Fruit fly (Drosophila melanogaster) whole organism, embryonic: ENCODE measurements around the gene CG46304.
A peak's percentile ranks its signal among the peaks of the same experiment; 100 is the strongest.

Source experiments
- B-H1 ChIP-seq: fragments of 200-800 bp; sonication (Bioruptor generic); IDR thresholded peaks from 3 replicates; pipeline ENCODE4 v1.3.6; 2022; ENCODE audit warnings: missing biosample characterization, missing genetic modification characterization
- CG10654 ChIP-seq: fragments of 200-800 bp; sonication (Bioruptor generic); optimal IDR thresholded peaks from 2 replicates; lab custom pipeline; 2016; ENCODE audit warnings: missing biosample characterization, missing genetic modification characterization
- CG11398 ChIP-seq: fragments of 200-800 bp; sonication (Bioruptor generic); optimal IDR thresholded peaks from 2 replicates; lab custom pipeline; 2016; ENCODE audit warnings: missing biosample characterization, missing genetic modification characterization
- CG12391 ChIP-seq: fragments of 200-800 bp; sonication (Bioruptor generic); optimal IDR thresholded peaks from 3 replicates; lab custom pipeline; 2018; ENCODE audit warnings: missing biosample characterization, mild to moderate bottlenecking, missing genetic modification characterization, moderate library complexity
- CG15269 ChIP-seq: fragments of 200-800 bp; sonication (Bioruptor generic); optimal IDR thresholded peaks from 2 replicates; lab custom pipeline; 2018; ENCODE audit warnings: missing biosample characterization, mild to moderate bottlenecking, missing genetic modification characterization, moderate library complexity
- CG1647 ChIP-seq: fragments of 200-800 bp; sonication (Bioruptor generic); optimal IDR thresholded peaks from 3 replicates; lab custom pipeline; 2016; ENCODE audit warnings: missing biosample characterization, missing genetic modification characterization
- CG17568 ChIP-seq: fragments of 200-800 bp; sonication (Bioruptor generic); optimal IDR thresholded peaks from 2 replicates; lab custom pipeline; 2018; ENCODE audit warnings: missing biosample characterization, mild to moderate bottlenecking, missing genetic modification characterization, moderate library complexity
- CG1792 ChIP-seq: fragments of 200-800 bp; sonication (Bioruptor generic); optimal IDR thresholded peaks from 2 replicates; lab custom pipeline; 2016; ENCODE audit warnings: missing biosample characterization, missing genetic modification characterization
- CG2116 ChIP-seq: fragments of 200-800 bp; sonication (Bioruptor generic); optimal IDR thresholded peaks from 3 replicates; lab custom pipeline; 2018; ENCODE audit warnings: missing biosample characterization, mild to moderate bottlenecking, missing genetic modification characterization
- CG2202 ChIP-seq: fragments of 200-800 bp; sonication (Bioruptor generic); optimal IDR thresholded peaks from 2 replicates; lab custom pipeline; 2018; ENCODE audit warnings: missing biosample characterization, mild to moderate bottlenecking, missing genetic modification characterization
- CG32767 ChIP-seq: fragments of 200-800 bp; sonication (Bioruptor generic); IDR thresholded peaks from 2 replicates; pipeline ENCODE4 v1.3.6; 2022; ENCODE audit warnings: missing biosample characterization, missing genetic modification characterization
- CG33213 ChIP-seq: fragments of 200-800 bp; sonication (Bioruptor generic); optimal IDR thresholded peaks from 3 replicates; lab custom pipeline; 2016; ENCODE audit warnings: missing biosample characterization, missing genetic modification characterization
- CG33557 ChIP-seq: fragments of 200-800 bp; sonication (Bioruptor generic); optimal IDR thresholded peaks from 2 replicates; lab custom pipeline; 2019; ENCODE audit warnings: missing biosample characterization, mild to moderate bottlenecking, missing genetic modification characterization, moderate library complexity
- CG6272 ChIP-seq: fragments of 200-800 bp; sonication (Bioruptor generic); IDR thresholded peaks from 2 replicates; pipeline ENCODE4 v1.3.6; 2022; ENCODE audit warnings: missing biosample characterization, missing genetic modification characterization
- CG7357 ChIP-seq: fragments of 200-800 bp; sonication (Bioruptor generic); IDR thresholded peaks from 3 replicates; pipeline ENCODE4 v1.3.6; 2022; ENCODE audit warnings: missing biosample characterization, missing genetic modification characterization
- CG8290 ChIP-seq, 3 experiments: fragments of 200-800 bp; sonication (Bioruptor generic); optimal IDR thresholded peaks; 2 replicates each; lab custom pipeline; 2016 to 2019; ENCODE audit warnings: missing biosample characterization in 3 of 3, missing genetic modification characterization in 3 of 3, mild to moderate bottlenecking in 2 of 3, moderate library complexity in 1 of 3
- CG8359 ChIP-seq: fragments of 200-800 bp; sonication (Bioruptor generic); optimal IDR thresholded peaks from 2 replicates; lab custom pipeline; 2017; ENCODE audit warnings: missing biosample characterization, mild to moderate bottlenecking, missing genetic modification characterization, borderline replicate concordance
- CTCF ChIP-seq: fragments of 200-800 bp; sonication (Bioruptor generic); optimal IDR thresholded peaks from 2 replicates; lab custom pipeline; 2017; ENCODE audit warnings: missing biosample characterization, mild to moderate bottlenecking, missing genetic modification characterization, moderate library complexity
- Deaf1 ChIP-seq: fragments of 200-800 bp; optimal IDR thresholded peaks from 3 replicates; lab custom pipeline; 2019; ENCODE audit warnings: missing biosample characterization, mild to moderate bottlenecking, missing genetic modification characterization, moderate library complexity
- Doc3 ChIP-seq: fragments of 200-800 bp; sonication (Bioruptor generic); IDR thresholded peaks from 3 replicates; pipeline ENCODE4 v1.3.6; 2022; ENCODE audit warnings: missing biosample characterization, missing genetic modification characterization; ENCODE audit not compliant: partially characterized antibody
- Elba2 ChIP-seq: fragments of 200-800 bp; sonication (Bioruptor generic); optimal IDR thresholded peaks from 3 replicates; lab custom pipeline; 2016; ENCODE audit warnings: missing biosample characterization, missing genetic modification characterization
- Hey ChIP-seq: fragments of 200-800 bp; sonication (Bioruptor generic); optimal IDR thresholded peaks from 3 replicates; lab custom pipeline; 2018; ENCODE audit warnings: missing biosample characterization, mild to moderate bottlenecking, missing genetic modification characterization
- HmgD ChIP-seq: fragments of 200-800 bp; sonication (Bioruptor generic); optimal IDR thresholded peaks from 3 replicates; lab custom pipeline; 2016; ENCODE audit warnings: missing biosample characterization, missing genetic modification characterization
- Side ChIP-seq: fragments of 200-800 bp; sonication (Bioruptor generic); optimal IDR thresholded peaks from 2 replicates; lab custom pipeline; 2016; ENCODE audit warnings: missing biosample characterization, missing genetic modification characterization
- abd-A ChIP-seq: fragments of 200-800 bp; sonication (Bioruptor generic); optimal IDR thresholded peaks from 3 replicates; lab custom pipeline; 2019; ENCODE audit warnings: missing biosample characterization, mild to moderate bottlenecking, missing genetic modification characterization, moderate library complexity
- bcd ChIP-seq: fragments of 200-800 bp; sonication (Bioruptor generic); optimal IDR thresholded peaks from 2 replicates; lab custom pipeline; 2017; ENCODE audit warnings: missing biosample characterization, mild to moderate bottlenecking, missing genetic modification characterization
- bsh ChIP-seq, 2 experiments: fragments of 200-800 bp; sonication (Bioruptor generic); optimal IDR thresholded peaks; 2 replicates each; lab custom pipeline; 2017 to 2018; ENCODE audit warnings: mild to moderate bottlenecking in 2 of 2, missing biosample characterization in 2 of 2, missing genetic modification characterization in 2 of 2, moderate library complexity in 1 of 2
- chinmo ChIP-seq: fragments of 200-800 bp; sonication (Bioruptor generic); IDR thresholded peaks from 4 replicates; pipeline ENCODE4 v1.3.6; 2022; ENCODE audit warnings: missing biosample characterization, missing genetic modification characterization; ENCODE audit not compliant: partially characterized antibody
- crol ChIP-seq: fragments of 200-800 bp; sonication (Bioruptor generic); IDR thresholded peaks from 2 replicates; pipeline ENCODE4 v1.3.6; 2022; ENCODE audit warnings: missing biosample characterization, missing genetic modification characterization
- cwo ChIP-seq: fragments of 200-800 bp; sonication (Bioruptor generic); optimal IDR thresholded peaks from 3 replicates; lab custom pipeline; 2017; ENCODE audit warnings: missing biosample characterization, missing genetic modification characterization, mild to moderate bottlenecking, moderate library complexity, missing genetic modification reagents
- disco-r ChIP-seq: fragments of 200-800 bp; sonication (Bioruptor generic); optimal IDR thresholded peaks from 2 replicates; lab custom pipeline; 2016; ENCODE audit warnings: missing biosample characterization, missing genetic modification characterization
- dmrt11E ChIP-seq: fragments of 200-800 bp; sonication (Bioruptor generic); optimal IDR thresholded peaks from 3 replicates; lab custom pipeline; 2018; ENCODE audit warnings: missing biosample characterization, mild to moderate bottlenecking, missing genetic modification characterization, moderate library complexity
- fd3F ChIP-seq: fragments of 200-800 bp; sonication (Bioruptor generic); optimal IDR thresholded peaks from 2 replicates; lab custom pipeline; 2018; ENCODE audit warnings: missing biosample characterization, mild to moderate bottlenecking, missing genetic modification characterization, moderate library complexity
- fru ChIP-seq: fragments of >200 bp; optimal IDR thresholded peaks from 2 replicates; lab custom pipeline; 2017
- fu2 ChIP-seq: fragments of 200-800 bp; sonication (Bioruptor generic); optimal IDR thresholded peaks from 2 replicates; lab custom pipeline; 2016; ENCODE audit warnings: missing biosample characterization, missing genetic modification characterization
- ham ChIP-seq: fragments of 200-800 bp; sonication (Bioruptor generic); IDR thresholded peaks from 2 replicates; pipeline ENCODE4 v1.3.6; 2022; ENCODE audit warnings: missing biosample characterization, missing genetic modification characterization
- hbn ChIP-seq: fragments of 200-800 bp; sonication (Bioruptor generic); IDR thresholded peaks from 2 replicates; pipeline ENCODE4 v1.3.6; 2022; ENCODE audit warnings: missing biosample characterization, missing genetic modification characterization; ENCODE audit not compliant: partially characterized antibody
- ind ChIP-seq: fragments of 200-800 bp; sonication (Bioruptor generic); optimal IDR thresholded peaks from 3 replicates; lab custom pipeline; 2016; ENCODE audit warnings: missing biosample characterization, missing genetic modification characterization
- insv ChIP-seq, 2 experiments: fragments of 200-800 bp; sonication (Bioruptor generic); optimal IDR thresholded peaks; 3 replicates each; lab custom pipeline; 2016 to 2018; ENCODE audit warnings: missing biosample characterization in 2 of 2, missing genetic modification characterization in 2 of 2
- ken ChIP-seq: fragments of 200-800 bp; sonication (Bioruptor generic); IDR thresholded peaks from 3 replicates; pipeline ENCODE4 v1.3.6; 2022; ENCODE audit warnings: missing biosample characterization, missing genetic modification characterization
- kni ChIP-seq: fragments of 200-800 bp; sonication (Bioruptor generic); optimal IDR thresholded peaks from 3 replicates; lab custom pipeline; 2017; ENCODE audit warnings: mild to moderate bottlenecking, missing biosample characterization, missing genetic modification reagents, missing genetic modification characterization
- nau ChIP-seq: fragments of 200-800 bp; sonication (Bioruptor generic); optimal IDR thresholded peaks from 3 replicates; lab custom pipeline; 2017; ENCODE audit warnings: missing biosample characterization, mild to moderate bottlenecking, missing genetic modification characterization, missing genetic modification reagents
- otp ChIP-seq: fragments of 200-800 bp; sonication (Bioruptor generic); IDR thresholded peaks from 3 replicates; pipeline ENCODE4, ENCODE4 v1.3.6; 2022; ENCODE audit warnings: missing biosample characterization, missing genetic modification characterization
- pzg ChIP-seq: fragments of 200-800 bp; sonication (Bioruptor generic); optimal IDR thresholded peaks from 3 replicates; lab custom pipeline; 2018; ENCODE audit warnings: missing biosample characterization, mild to moderate bottlenecking, missing genetic modification characterization, moderate library complexity
- sc ChIP-seq, 3 experiments: fragments of >200 bp in 2 of 3; fragments of 200-800 bp in 1 of 3; sonication (Bioruptor generic) in 1 of 3; optimal IDR thresholded peaks; 2 replicates in 2 of 3; 3 replicates in 1 of 3; lab custom pipeline; 2017; ENCODE audit warnings: mild to moderate bottlenecking in 1 of 3, missing biosample characterization in 1 of 3, missing genetic modification characterization in 1 of 3, missing genetic modification reagents in 1 of 3
- shn ChIP-seq: fragments of 200-800 bp; sonication (Bioruptor generic); optimal IDR thresholded peaks from 3 replicates; lab custom pipeline; 2016; ENCODE audit warnings: missing biosample characterization, missing genetic modification characterization
- tll ChIP-seq, 2 experiments: fragments of 200-800 bp in 1 of 2; fragments of >200 bp in 1 of 2; sonication (Bioruptor generic) in 1 of 2; optimal IDR thresholded peaks; 2 replicates each; lab custom pipeline; 2017 to 2019; ENCODE audit warnings: missing biosample characterization in 2 of 2, missing genetic modification characterization in 2 of 2, mild to moderate bottlenecking in 1 of 2, moderate library complexity in 1 of 2
- twi ChIP-seq: fragments of 200-800 bp; optimal IDR thresholded peaks from 2 replicates; lab custom pipeline; 2019; ENCODE audit warnings: missing biosample characterization, mild to moderate bottlenecking, missing genetic modification characterization, moderate library complexity
- yki ChIP-seq: fragments of >200 bp; optimal IDR thresholded peaks from 3 replicates; lab custom pipeline; 2018
- zen2 ChIP-seq: fragments of 200-800 bp; sonication (Bioruptor generic); IDR thresholded peaks from 3 replicates; pipeline ENCODE4 v1.3.6; 2022; ENCODE audit warnings: missing biosample characterization, missing genetic modification characterization; ENCODE audit not compliant: partially characterized antibody
- zf30C ChIP-seq: fragments of 200-800 bp; sonication (Bioruptor generic); optimal IDR thresholded peaks from 3 replicates; lab custom pipeline; 2018; ENCODE audit warnings: missing biosample characterization, mild to moderate bottlenecking, missing genetic modification characterization

Gene CG46304

DNA sequence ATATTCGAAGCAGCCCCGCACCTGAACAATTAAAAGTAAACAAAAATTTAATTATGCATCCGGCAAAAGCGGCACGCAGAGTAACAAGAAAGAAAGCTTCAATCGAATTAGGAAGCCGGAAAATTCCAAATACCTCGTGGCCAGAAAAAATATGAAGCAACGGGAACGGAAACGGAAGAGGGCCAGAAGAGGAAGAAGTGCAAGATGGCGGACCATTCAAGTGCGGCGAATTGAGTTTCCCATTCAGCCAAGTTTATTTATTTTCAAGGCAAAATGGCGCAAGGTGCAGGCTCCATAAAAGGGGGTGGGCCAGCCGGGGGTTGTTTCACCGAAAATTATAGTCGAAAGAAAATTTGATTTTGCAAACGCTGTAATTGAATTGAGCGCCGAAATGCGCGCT lies 11.5 kb upstream of the CG46304 start (continued):
- no peak for TF ChIP-seq CG33213
- TF ChIP-seq CG2116 (GFP tag; lab: Kevin White, UChicago), result peak; percentile 3
- no peak for TF ChIP-seq CG2202
- no peak for TF ChIP-seq crol
- TF ChIP-seq CG6272 (GFP tag; lab: Robert Waterston, UW), result no peak
- TF ChIP-seq ham (GFP tag; lab: Robert Waterston, UW), result no peak
- no peak for TF ChIP-seq fru (lab: Kevin White, UChicago)
- no peak for TF ChIP-seq hbn (GFP tag; lab: Robert Waterston, UW)
- TF ChIP-seq CG1647 (GFP tag; lab: Kevin White, UChicago), result no peak
- TF ChIP-seq shn (GFP tag; lab: Kevin White, UChicago), result no peak
- no peak for TF ChIP-seq Elba2
- TF ChIP-seq CG7357, result no peak
- no peak for TF ChIP-seq CG11398 (GFP tag; lab: Kevin White, UChicago)
- TF ChIP-seq fu2 (GFP tag; lab: Kevin White, UChicago), result no peak
- TF ChIP-seq fd3F (GFP tag; lab: Kevin White, UChicago), result no peak
- TF ChIP-seq CG12391, result no peak
- TF ChIP-seq insv (GFP tag; optimal IDR thresholded peaks at IDR 0.05; lab: Kevin White, UChicago), result peak in 1 of 2 experiments; percentile 3
- peak; percentile 11 for TF ChIP-seq twi (tag; lab: Kevin White, UChicago)
- TF ChIP-seq CG1792 (GFP tag; lab: Kevin White, UChicago), result no peak
- no peak for TF ChIP-seq Deaf1
- no peak for TF ChIP-seq CTCF
- TF ChIP-seq bsh (GFP tag; optimal IDR thresholded peaks at IDR 0.05; lab: Kevin White, UChicago), result peak in 1 of 2 experiments; percentile 6
- no peak for TF ChIP-seq CG15269 (tag; lab: Kevin White, UChicago)
- no peak for TF ChIP-seq chinmo
- TF ChIP-seq B-H1 (GFP tag; lab: Robert Waterston, UW), result no peak
- no peak for TF ChIP-seq otp (GFP tag; lab: Robert Waterston, UW)
- TF ChIP-seq ken, result 0 out of 3 replicates have a peak, but pooled peaks have one; percentile 21
- TF ChIP-seq sc (optimal IDR thresholded peaks at IDR 0.05; lab: Kevin White, UChicago), result no peak
- TF ChIP-seq sc (GFP tag; optimal IDR thresholded peaks at IDR 0.05; lab: Kevin White, UChicago), result no peak
- TF ChIP-seq CG32767 (GFP tag; lab: Robert Waterston, UW), result no peak
- peak; percentile 5 for TF ChIP-seq nau (GFP tag; lab: Kevin White, UChicago)
- TF ChIP-seq Doc3 (GFP tag; lab: Robert Waterston, UW), result no peak
- TF ChIP-seq CG17568 (GFP tag; lab: Kevin White, UChicago), result no peak
- TF ChIP-seq ind, result no peak
- TF ChIP-seq bcd (GFP tag; lab: Kevin White, UChicago), result no peak
- no peak for TF ChIP-seq yki
- TF ChIP-seq pzg (GFP tag; lab: Kevin White, UChicago), result no peak
- no peak for TF ChIP-seq cwo
- no peak for TF ChIP-seq Side (GFP tag; lab: Kevin White, UChicago)
- no peak for TF ChIP-seq zen2 (GFP tag; lab: Robert Waterston, UW)
- no peak for TF ChIP-seq CG8290 (GFP tag; optimal IDR thresholded peaks at IDR 0.05; lab: Kevin White, UChicago)
- TF ChIP-seq CG8290 (tag; optimal IDR thresholded peaks at IDR 0.05; lab: Kevin White, UChicago), result peak in 1 of 2 experiments; percentile 32
- no peak for TF ChIP-seq HmgD (GFP tag; lab: Kevin White, UChicago)
- peak; percentile 38 for TF ChIP-seq kni (GFP tag; lab: Kevin White, UChicago)
- TF ChIP-seq tll (GFP tag; optimal IDR thresholded peaks at IDR 0.05; lab: Kevin White, UChicago), result no peak
- TF ChIP-seq CG10654 (GFP tag; lab: Kevin White, UChicago), result no peak
- peak; percentile 59 for TF ChIP-seq CG33557
- no peak for TF ChIP-seq disco-r (GFP tag; lab: Kevin White, UChicago)
- TF ChIP-seq dmrt11E (tag; lab: Kevin White, UChicago), result peak; percentile 23
- peak; percentile 5 for TF ChIP-seq CG8359 (GFP tag; lab: Kevin White, UChicago)
- no peak for TF ChIP-seq zf30C (GFP tag; lab: Kevin White, UChicago)
- no peak for TF ChIP-seq abd-A
- TF ChIP-seq Hey (tag; lab: Kevin White, UChicago), result no peak
